Fruit fly (Drosophila melanogaster): Measurements from ENCODE around the gene CG31988.

DNA sequence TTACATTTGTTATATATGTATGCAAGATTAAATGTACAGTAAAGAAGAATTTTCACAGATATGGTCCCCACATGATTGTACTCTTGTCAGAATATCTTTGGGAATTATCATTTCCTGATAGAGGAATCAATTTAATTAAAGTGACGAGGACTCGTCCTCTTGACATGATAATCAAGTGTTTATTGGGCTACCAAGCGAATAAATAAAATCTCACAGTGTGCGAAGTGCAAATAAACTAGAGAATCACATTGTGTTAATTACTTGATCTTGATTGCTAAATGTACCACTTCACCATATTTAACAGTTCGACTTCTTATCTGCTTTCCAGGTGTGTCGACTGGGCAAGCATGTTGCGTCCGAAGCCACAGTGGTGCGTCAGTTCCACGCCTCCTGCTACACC, 32.7 kb downstream of the CG31988 start:
- TF ChIP-seq CG8478 (optimal IDR thresholded peaks at IDR 0.05) (no peak), CTCF (optimal IDR thresholded peaks at IDR 0.05) (no peak)

Measured in S2 (cell line).